Fruit fly (Drosophila melanogaster) whole organism, wandering third instar larva: ENCODE data around the gene TBC1D5.

Experiments used
- Abd-B ChIP-seq: fragments of >200 bp; optimal IDR thresholded peaks from 2 replicates; lab custom pipeline; 2017; ENCODE audit warnings: missing biosample characterization, missing genetic modification characterization
- CG32264 ChIP-seq: fragments of 200-800 bp; sonication (Bioruptor generic); optimal IDR thresholded peaks from 2 replicates; lab custom pipeline; 2016; ENCODE audit warnings: missing biosample characterization, missing genetic modification characterization
- CG9705 ChIP-seq: fragments of 200-800 bp; sonication (Bioruptor generic); optimal IDR thresholded peaks from 2 replicates; lab custom pipeline; 2018; ENCODE audit warnings: missing biosample characterization, mild to moderate bottlenecking, missing genetic modification characterization
- CrebA ChIP-seq: fragments of 200-800 bp; sonication (Bioruptor generic); optimal IDR thresholded peaks from 2 replicates; lab custom pipeline; 2016; ENCODE audit warnings: missing biosample characterization, mild to moderate bottlenecking, missing genetic modification characterization, borderline replicate concordance
- Dfd ChIP-seq: fragments of >200 bp; optimal IDR thresholded peaks from 2 replicates; lab custom pipeline; 2017; ENCODE audit warnings: missing biosample characterization, missing genetic modification characterization
- Dif ChIP-seq: fragments of 200-275, 200-300 bp; sonication (Bioruptor generic); optimal IDR thresholded peaks from 2 replicates; lab custom pipeline; 2018; ENCODE audit warnings: missing biosample characterization, missing genetic modification characterization; ENCODE audit not compliant: partially characterized antibody
- GATAd ChIP-seq: sonication (Bioruptor generic); optimal IDR thresholded peaks from 2 replicates; lab custom pipeline; 2016; ENCODE audit warnings: missing biosample characterization, missing genetic modification characterization
- HLH106 ChIP-seq: fragments of 200-800 bp; optimal IDR thresholded peaks from 3 replicates; lab custom pipeline; 2019; ENCODE audit warnings: missing biosample characterization, mild to moderate bottlenecking, missing genetic modification characterization, moderate library complexity
- Hnf4 ChIP-seq: fragments of 200-800 bp; sonication (Bioruptor generic); optimal IDR thresholded peaks from 2 replicates; lab custom pipeline; 2016; ENCODE audit warnings: missing biosample characterization, mild to moderate bottlenecking, missing genetic modification characterization
- Hr78 ChIP-seq: fragments of >200 bp; optimal IDR thresholded peaks from 2 replicates; lab custom pipeline; 2017; ENCODE audit warnings: missing biosample characterization, missing genetic modification characterization
- Hr83 ChIP-seq: fragments of 200-300 bp; sonication (Bioruptor generic); optimal IDR thresholded peaks from 2 replicates; lab custom pipeline; 2016; ENCODE audit warnings: missing biosample characterization, mild to moderate bottlenecking, missing genetic modification characterization, moderate library complexity; ENCODE audit not compliant: poor library complexity, severe bottlenecking
- Jra ChIP-seq: sonication (Bioruptor generic); optimal IDR thresholded peaks from 2 replicates; lab custom pipeline; 2016; ENCODE audit warnings: missing biosample characterization, missing genetic modification characterization
- Mio ChIP-seq: sonication (Bioruptor generic); optimal IDR thresholded peaks from 2 replicates; lab custom pipeline; 2016; ENCODE audit warnings: missing biosample characterization, missing genetic modification characterization
- Myc ChIP-seq: fragments of >200 bp; optimal IDR thresholded peaks from 2 replicates; lab custom pipeline; 2017
- N ChIP-seq: fragments of >200 bp; optimal IDR thresholded peaks from 2 replicates; lab custom pipeline; 2018; ENCODE audit warnings: missing biosample characterization, missing external identifiers, missing genetic modification characterization
- OdsH ChIP-seq: fragments of 200-800 bp; sonication (Bioruptor generic); optimal IDR thresholded peaks from 2 replicates; lab custom pipeline; 2016; ENCODE audit warnings: missing biosample characterization, mild to moderate bottlenecking, missing genetic modification characterization
- Rel ChIP-seq, 2 experiments: fragments of 200-800 bp; sonication (Bioruptor generic) in 1 of 2; optimal IDR thresholded peaks; 2 replicates in 1 of 2; 3 replicates in 1 of 2; lab custom pipeline; 2016 to 2019; ENCODE audit warnings: mild to moderate bottlenecking in 2 of 2, missing biosample characterization in 2 of 2, missing genetic modification characterization in 2 of 2, moderate library complexity in 1 of 2
- Sp1 ChIP-seq: fragments of 200-800 bp; sonication (Bioruptor generic); optimal IDR thresholded peaks from 3 replicates; lab custom pipeline; 2019; ENCODE audit warnings: missing biosample characterization, mild to moderate bottlenecking, missing genetic modification characterization, moderate library complexity
- Vsx2 ChIP-seq: fragments of 200-300, 225-300 bp; sonication (Bioruptor generic); optimal IDR thresholded peaks from 2 replicates; lab custom pipeline; 2018; ENCODE audit warnings: missing biosample characterization, missing genetic modification characterization; ENCODE audit not compliant: partially characterized antibody
- br ChIP-seq: fragments of 200-800 bp; sonication (Bioruptor generic); optimal IDR thresholded peaks from 2 replicates; lab custom pipeline; 2016; ENCODE audit warnings: missing biosample characterization, missing genetic modification characterization
- brk ChIP-seq: fragments of 200-800 bp; sonication (Bioruptor generic); optimal IDR thresholded peaks from 2 replicates; lab custom pipeline; 2016; ENCODE audit warnings: missing biosample characterization, mild to moderate bottlenecking, missing genetic modification characterization
- dl ChIP-seq, 2 experiments: fragments of 175-275, 200-275 bp in 1 of 2; fragments of 200-275 bp in 1 of 2; sonication (Bioruptor generic); optimal IDR thresholded peaks; lab custom pipeline; 2018; ENCODE audit warnings: mild to moderate bottlenecking in 2 of 2, missing biosample characterization in 2 of 2, missing genetic modification characterization in 2 of 2, moderate library complexity in 2 of 2; ENCODE audit not compliant: partially characterized antibody in 2 of 2, insufficient read depth in 1 of 2
- dmrt93B ChIP-seq: fragments of 200-800 bp; sonication (Bioruptor generic); optimal IDR thresholded peaks from 2 replicates; lab custom pipeline; 2018; ENCODE audit warnings: missing biosample characterization, mild to moderate bottlenecking, missing genetic modification characterization
- dsf ChIP-seq: sonication (Bioruptor generic); optimal IDR thresholded peaks from 2 replicates; lab custom pipeline; 2016; ENCODE audit warnings: missing biosample characterization, missing genetic modification characterization, borderline replicate concordance
- ey ChIP-seq: fragments of 200-800 bp; sonication (Bioruptor generic); optimal IDR thresholded peaks from 2 replicates; lab custom pipeline; 2016; ENCODE audit warnings: missing biosample characterization, missing genetic modification characterization
- foxo ChIP-seq, 2 experiments: fragments of 200-800 bp; sonication (Bioruptor generic); optimal IDR thresholded peaks; 2 replicates in 1 of 2; 3 replicates in 1 of 2; lab custom pipeline; 2016 to 2017; ENCODE audit warnings: missing biosample characterization in 2 of 2, missing genetic modification characterization in 2 of 2
- fru ChIP-seq: fragments of 200-800 bp; sonication (Bioruptor generic); optimal IDR thresholded peaks from 3 replicates; lab custom pipeline; 2016; ENCODE audit warnings: missing biosample characterization, mild to moderate bottlenecking, missing genetic modification characterization
- h ChIP-seq: fragments of 200-800 bp; sonication (Bioruptor generic); optimal IDR thresholded peaks from 3 replicates; lab custom pipeline; 2016; ENCODE audit warnings: missing biosample characterization, mild to moderate bottlenecking, missing genetic modification characterization
- jim ChIP-seq: fragments of 175-275, 200-325 bp; sonication (Bioruptor generic); optimal IDR thresholded peaks from 2 replicates; lab custom pipeline; 2016; ENCODE audit warnings: missing biosample characterization, mild to moderate bottlenecking, missing genetic modification characterization
- lola ChIP-seq: fragments of >200 bp; optimal IDR thresholded peaks from 2 replicates; lab custom pipeline; 2017; ENCODE audit warnings: missing biosample characterization, missing genetic modification characterization
- pan ChIP-seq: fragments of >200 bp; optimal IDR thresholded peaks from 2 replicates; lab custom pipeline; 2017
- psq ChIP-seq: fragments of 200-800 bp; sonication (Bioruptor generic); optimal IDR thresholded peaks from 3 replicates; lab custom pipeline; 2017; ENCODE audit warnings: missing biosample characterization, mild to moderate bottlenecking, missing genetic modification characterization, moderate library complexity
- rgr ChIP-seq: fragments of 200-800 bp; sonication (Bioruptor generic); optimal IDR thresholded peaks from 3 replicates; lab custom pipeline; 2016; ENCODE audit warnings: missing biosample characterization, mild to moderate bottlenecking, missing genetic modification characterization
- sage ChIP-seq: fragments of 200-800 bp; sonication (Bioruptor generic); optimal IDR thresholded peaks from 2 replicates; lab custom pipeline; 2016; ENCODE audit warnings: missing biosample characterization, mild to moderate bottlenecking, missing genetic modification characterization
- sv ChIP-seq: fragments of 200-800 bp; sonication (Bioruptor generic); optimal IDR thresholded peaks from 3 replicates; lab custom pipeline; 2016; ENCODE audit warnings: missing biosample characterization, missing genetic modification characterization
- tai ChIP-seq: sonication (Bioruptor generic); optimal IDR thresholded peaks from 2 replicates; lab custom pipeline; 2016; ENCODE audit warnings: missing biosample characterization, missing genetic modification characterization
- usp ChIP-seq: fragments of >200 bp; optimal IDR thresholded peaks from 2 replicates; lab custom pipeline; 2017; ENCODE audit warnings: missing biosample characterization, missing genetic modification characterization
- woc ChIP-seq: sonication (Bioruptor generic); optimal IDR thresholded peaks from 2 replicates; lab custom pipeline; 2016; ENCODE audit warnings: missing biosample characterization, mild to moderate bottlenecking, missing genetic modification characterization

Gene TBC1D5

DNA sequence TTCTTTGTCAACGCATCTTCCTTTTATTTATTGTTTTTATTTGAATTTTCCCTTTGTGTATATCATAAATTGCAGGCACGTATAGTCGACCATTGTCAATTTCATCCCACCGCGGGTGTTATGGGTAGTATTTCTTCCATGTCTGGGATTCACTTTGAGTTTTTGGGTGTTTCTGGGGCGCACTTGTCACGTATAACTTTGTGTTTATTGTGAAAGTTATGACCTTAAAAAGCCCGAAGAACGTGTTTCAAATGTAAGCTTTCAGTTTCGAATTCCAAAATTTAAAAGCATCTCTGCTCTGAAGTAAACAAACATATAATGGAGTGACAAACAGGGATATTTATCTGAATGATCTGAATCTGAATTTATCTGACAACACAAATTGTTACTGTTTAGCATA, 34.8 kb upstream of the TBC1D5 start:
- TF ChIP-seq Dfd (GFP tag; lab: Kevin White, UChicago) (no peak), Sp1 (GFP tag; lab: Kevin White, UChicago) (no peak), Rel (GFP tag; optimal IDR thresholded peaks at IDR 0.05; lab: Kevin White, UChicago) (no peak), Rel (tag; optimal IDR thresholded peaks at IDR 0.05; lab: Kevin White, UChicago) (peak; percentile 58), Dif (GFP tag; lab: Kevin White, UChicago) (no peak)

DNA sequence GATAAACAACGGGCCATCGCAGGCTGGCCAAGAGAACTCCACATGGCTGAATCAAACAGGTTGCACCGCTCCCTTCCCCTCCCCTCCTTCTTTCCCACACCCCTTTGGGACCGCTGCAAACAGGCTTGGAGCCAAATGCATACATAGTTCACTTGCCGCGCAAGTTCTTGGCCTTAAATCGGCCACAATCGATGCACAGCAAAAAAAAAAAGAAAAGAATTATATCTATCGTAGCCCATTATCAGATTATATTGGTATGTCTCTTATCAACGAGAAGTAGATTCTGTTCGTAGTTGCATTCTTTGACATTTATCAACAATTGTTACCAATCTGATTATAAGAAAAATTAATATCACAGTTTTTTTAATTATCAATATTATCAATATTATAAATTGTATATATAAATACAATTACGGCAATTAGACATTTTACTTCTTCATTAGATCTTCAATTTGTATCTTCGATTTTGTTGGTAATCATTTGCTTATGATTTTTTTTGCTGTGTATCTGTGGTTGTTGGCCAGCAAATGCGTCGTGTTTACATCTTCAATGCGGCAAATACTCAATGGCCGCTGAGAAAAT, 33.6 kb upstream of the TBC1D5 start:
- TF ChIP-seq usp (no peak), Mio (GFP tag; lab: Kevin White, UChicago) (no peak), Myc (lab: Kevin White, UChicago) (no peak), Dfd (GFP tag; lab: Kevin White, UChicago) (no peak), Abd-B (GFP tag; lab: Kevin White, UChicago) (no peak), sage (GFP tag; lab: Kevin White, UChicago) (no peak), dsf (GFP tag; lab: Kevin White, UChicago) (no peak), Hr78 (GFP tag; lab: Kevin White, UChicago) (no peak), Rel (GFP tag; optimal IDR thresholded peaks at IDR 0.05; lab: Kevin White, UChicago) (no peak), Rel (tag; optimal IDR thresholded peaks at IDR 0.05; lab: Kevin White, UChicago) (no peak), OdsH (GFP tag; lab: Kevin White, UChicago) (peak; percentile 85), CG9705 (GFP tag; lab: Kevin White, UChicago) (peak; percentile 45), Sp1 (GFP tag; lab: Kevin White, UChicago) (peak; percentile 91), sv (GFP tag; lab: Kevin White, UChicago) (no peak), ey (GFP tag; lab: Kevin White, UChicago) (peak; percentile 34), fru (GFP tag; lab: Kevin White, UChicago) (peak; percentile 78), CG32264 (GFP tag; lab: Kevin White, UChicago) (no peak), tai (GFP tag; lab: Kevin White, UChicago) (no peak), dl (GFP tag; optimal IDR thresholded peaks at IDR 0.05; lab: Kevin White, UChicago; ENCODE audit: insufficient read depth in 1 of 2, partially characterized antibody in 2 of 2) (peak in 1 of 2 experiments; percentile 11), Hr83 (GFP tag; lab: Kevin White, UChicago) (no peak), psq (GFP tag; lab: Kevin White, UChicago) (peak; percentile 85), CrebA (GFP tag; lab: Kevin White, UChicago) (no peak), woc (GFP tag; lab: Kevin White, UChicago) (peak; percentile 36), GATAd (GFP tag; lab: Kevin White, UChicago) (no peak), lola (no peak), rgr (GFP tag; lab: Kevin White, UChicago) (peak; percentile 78), Vsx2 (GFP tag; lab: Kevin White, UChicago) (peak; percentile 71), foxo (GFP tag; optimal IDR thresholded peaks at IDR 0.05; lab: Kevin White, UChicago) (peak in 1 of 2 experiments; percentile 82), N (GFP tag; lab: Kevin White, UChicago) (no peak), br (GFP tag; lab: Kevin White, UChicago) (peak; percentile 19), jim (GFP tag; lab: Kevin White, UChicago) (no peak), Dif (GFP tag; lab: Kevin White, UChicago) (peak; percentile 79), pan (lab: Kevin White, UChicago) (no peak), dmrt93B (peak; percentile 72), h (GFP tag; lab: Kevin White, UChicago) (peak; percentile 61), Hnf4 (peak; percentile 37), Jra (GFP tag; lab: Kevin White, UChicago) (no peak), brk (GFP tag; lab: Kevin White, UChicago) (no peak), HLH106 (tag; lab: Kevin White, UChicago) (peak; percentile 81)
